Worm (Caenorhabditis elegans): ENCODE data around the gene obr-2.

obr-2 gene

DNA sequence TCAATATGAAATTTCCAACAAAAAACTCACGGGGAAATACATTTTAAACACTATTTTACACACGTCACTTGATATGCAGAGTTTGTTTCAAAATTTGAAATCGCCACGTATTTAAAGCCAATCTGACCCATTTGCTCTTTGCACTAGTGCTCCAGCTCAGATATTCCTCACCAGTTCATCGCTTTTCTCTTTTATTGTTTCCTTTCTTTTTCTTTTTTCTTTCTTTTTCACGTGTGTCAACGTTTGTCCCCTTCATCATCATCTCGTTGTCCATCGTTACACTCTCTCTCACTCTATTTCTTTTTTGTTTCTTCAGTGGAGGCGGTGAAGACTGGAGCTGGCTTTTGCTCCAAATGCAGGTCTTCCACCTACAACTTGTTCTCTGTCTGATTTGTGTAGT lies 29.5 kb downstream of the obr-2 start, which contains the start of gene F02D8.4:
Gene F02D8.4 (plus strand): TSS at position 301 of the 400 bp plus-strand sequence.
- no peak for TF ChIP-seq ceh-36 (tag; optimal IDR thresholded peaks at IDR 0.05)
- no peak for TF ChIP-seq tbx-11 (GFP tag; IDR thresholded peaks at IDR 0.05)
- TF ChIP-seq F13C5.2 (tag; optimal IDR thresholded peaks at IDR 0.05) = no peak
- TF ChIP-seq sea-1 (GFP tag; conservative IDR thresholded peaks at IDR 0.05) = no peak
- no peak for TF ChIP-seq B0310.2 (tag; optimal IDR thresholded peaks at IDR 0.05)
- TF ChIP-seq hmg-4 (GFP tag; optimal IDR thresholded peaks at IDR 0.05) = no peak
- TF ChIP-seq ceh-13 (GFP tag; optimal IDR thresholded peaks at IDR 0.05) = no peak
- no peak for TF ChIP-seq flt-1 (GFP tag; IDR thresholded peaks at IDR 0.05)

DNA sequence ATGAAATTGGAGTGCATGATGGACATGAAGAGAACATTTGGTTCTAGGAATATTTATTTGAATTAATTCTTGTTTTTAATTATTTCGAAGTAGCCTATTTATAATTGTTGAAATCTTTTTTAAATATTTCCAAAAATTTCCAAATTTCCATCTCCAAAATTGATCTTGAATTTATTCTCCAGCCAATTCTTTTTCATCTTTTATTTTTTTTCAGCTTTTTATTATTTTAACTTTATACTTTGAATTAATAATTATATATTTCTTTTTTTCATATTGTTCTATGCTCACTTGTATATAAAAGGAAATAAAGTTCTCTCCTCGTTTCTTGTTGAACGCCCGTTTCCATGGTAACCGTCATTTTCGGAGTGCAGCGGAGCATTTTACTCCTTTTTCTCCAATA lies 34.1 kb downstream of the obr-2 start, which contains the start of gene xbx-1:
Gene xbx-1 (plus strand): TSS at position 301 of the 400 bp plus-strand sequence.
- TF ChIP-seq hmg-4 (GFP tag; optimal IDR thresholded peaks at IDR 0.05) (no peak), ets-7 (tag; optimal IDR thresholded peaks at IDR 0.05) (no peak), tbx-37 (GFP tag; conservative IDR thresholded peaks at IDR 0.05) (no peak), B0310.2 (tag; optimal IDR thresholded peaks at IDR 0.05) (no peak), tbx-11 (GFP tag; IDR thresholded peaks at IDR 0.05) (no peak), sea-1 (GFP tag; conservative IDR thresholded peaks at IDR 0.05) (no peak), flt-1 (GFP tag; IDR thresholded peaks at IDR 0.05) (no peak), hnd-1 (tag; optimal IDR thresholded peaks at IDR 0.05) (no peak), ama-1 (optimal IDR thresholded peaks at IDR 0.05) (no peak), tra-4 (tag; optimal IDR thresholded peaks at IDR 0.05) (no peak), ceh-13 (GFP tag; optimal IDR thresholded peaks at IDR 0.05) (no peak), ceh-36 (tag; optimal IDR thresholded peaks at IDR 0.05) (no peak), F13C5.2 (tag; optimal IDR thresholded peaks at IDR 0.05) (no peak), scrt-1 (GFP tag; IDR thresholded peaks at IDR 0.05) (no peak), pes-1 (GFP tag; IDR thresholded peaks at IDR 0.05) (no peak)

DNA sequence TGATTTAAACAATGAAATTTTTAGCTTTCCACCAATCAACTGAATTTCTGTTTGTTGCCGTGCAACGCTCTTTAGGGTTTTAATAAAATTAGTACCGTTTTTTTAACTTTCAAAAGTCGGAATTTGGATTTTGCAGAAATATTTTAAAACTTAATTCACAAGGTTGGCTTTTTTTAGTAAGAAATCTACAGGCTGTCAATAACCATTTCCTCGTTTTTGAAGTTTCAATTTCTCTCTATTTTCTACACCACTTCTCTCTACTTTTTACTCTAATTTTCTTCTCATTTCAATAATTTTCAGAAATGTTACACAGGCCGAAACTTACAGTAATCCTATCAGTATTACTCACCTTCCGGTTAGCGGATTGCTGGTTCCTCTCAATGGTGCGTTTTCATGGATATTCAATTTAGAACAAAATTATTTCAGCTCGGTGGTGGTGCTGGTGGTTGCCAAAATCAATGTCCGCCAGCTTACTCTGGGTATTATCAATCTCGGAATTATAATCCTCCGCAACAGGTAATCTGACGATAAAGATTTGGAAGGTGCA lies 35.8 kb downstream of the obr-2 start, which contains the start of the genes grd-12 and F02D8.1:
Gene grd-12 (plus strand): TSS at position 301 of the 547 bp plus-strand sequence.
Gene F02D8.1 (minus strand): TSS at position 497 of the 547 bp plus-strand sequence.
- TF ChIP-seq flt-1 (GFP tag; IDR thresholded peaks at IDR 0.05) = no peak
- no peak for TF ChIP-seq ceh-36 (tag; optimal IDR thresholded peaks at IDR 0.05)
- no peak for TF ChIP-seq hnd-1 (tag; optimal IDR thresholded peaks at IDR 0.05)
- TF ChIP-seq scrt-1 (GFP tag; IDR thresholded peaks at IDR 0.05) = no peak
- TF ChIP-seq hmg-4 (GFP tag; optimal IDR thresholded peaks at IDR 0.05) = no peak
- no peak for TF ChIP-seq F13C5.2 (tag; optimal IDR thresholded peaks at IDR 0.05)
- TF ChIP-seq ets-7 (tag; optimal IDR thresholded peaks at IDR 0.05) = no peak
- no peak for TF ChIP-seq sea-1 (GFP tag; conservative IDR thresholded peaks at IDR 0.05)
- TF ChIP-seq tbx-11 (GFP tag; IDR thresholded peaks at IDR 0.05) = no peak
- TF ChIP-seq aly-1 (tag; optimal IDR thresholded peaks at IDR 0.05) = no peak
- no peak for TF ChIP-seq ceh-13 (GFP tag; optimal IDR thresholded peaks at IDR 0.05)
- TF ChIP-seq B0310.2 (tag; optimal IDR thresholded peaks at IDR 0.05) = no peak
- TF ChIP-seq tbx-37 (GFP tag; conservative IDR thresholded peaks at IDR 0.05) = no peak
- TF ChIP-seq tra-4 (tag; optimal IDR thresholded peaks at IDR 0.05) = no peak
- TF ChIP-seq ama-1 (optimal IDR thresholded peaks at IDR 0.05) = no peak
- TF ChIP-seq pes-1 (GFP tag; IDR thresholded peaks at IDR 0.05) = no peak
- TF ChIP-seq hmbx-1 (tag; optimal IDR thresholded peaks at IDR 0.05) = no peak

ce11 chrV:14971136-14971535 lies 42.9 kb downstream of the obr-2 start, which contains the start of gene nlp-59:
Gene nlp-59 (plus strand): TSS chrV:14971436.
- TF ChIP-seq tbx-37 (GFP tag; conservative IDR thresholded peaks at IDR 0.05) (no peak), hmg-4 (GFP tag; optimal IDR thresholded peaks at IDR 0.05) (no peak), pes-1 (GFP tag; IDR thresholded peaks at IDR 0.05) (no peak), F13C5.2 (tag; optimal IDR thresholded peaks at IDR 0.05) (no peak), ceh-13 (GFP tag; optimal IDR thresholded peaks at IDR 0.05) (no peak), flt-1 (GFP tag; IDR thresholded peaks at IDR 0.05) (no peak), aly-1 (tag; optimal IDR thresholded peaks at IDR 0.05) (no peak), scrt-1 (GFP tag; IDR thresholded peaks at IDR 0.05) (no peak), B0310.2 (tag; optimal IDR thresholded peaks at IDR 0.05) (no peak), sea-1 (GFP tag; conservative IDR thresholded peaks at IDR 0.05) (no peak), hnd-1 (tag; optimal IDR thresholded peaks at IDR 0.05) (no peak), ama-1 (optimal IDR thresholded peaks at IDR 0.05) (no peak)
